Fruit fly (Drosophila melanogaster): ENCODE measurements around the gene CG2100.

Gene CG2100

DNA sequence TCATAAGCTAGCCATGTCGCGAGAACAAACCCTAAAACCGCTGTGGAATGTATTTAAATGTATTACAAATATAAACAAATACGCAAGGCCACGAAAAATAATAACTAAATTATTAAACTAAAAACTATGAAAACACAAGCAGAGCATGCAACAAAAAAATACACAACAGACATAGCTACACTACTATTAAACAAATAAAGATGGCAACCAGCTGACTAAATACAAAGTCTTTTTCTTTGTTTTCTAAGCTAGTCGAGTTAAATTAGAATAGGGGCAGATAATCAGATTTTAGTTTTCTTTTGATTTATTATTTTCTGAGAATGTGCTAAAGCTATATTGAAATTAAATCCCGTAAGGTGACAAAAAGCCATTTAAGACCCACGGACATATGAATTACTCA, 10.5 kb upstream of the CG2100 start (continued):
- no peak for TF ChIP-seq D (optimal IDR thresholded peaks at IDR 0.05)
- TF ChIP-seq D (GFP tag; optimal IDR thresholded peaks at IDR 0.05) = no peak
- no peak for TF ChIP-seq TFAM (GFP tag; optimal IDR thresholded peaks at IDR 0.05)
- no peak for TF ChIP-seq gfzf (GFP tag; optimal IDR thresholded peaks at IDR 0.05)
- TF ChIP-seq sqz (GFP tag; optimal IDR thresholded peaks at IDR 0.05) = no peak
- TF ChIP-seq chinmo (GFP tag; IDR thresholded peaks at IDR 0.05; ENCODE audit: partially characterized antibody) = no peak
- peak; percentile 53 for TF ChIP-seq CG15601 (tag; optimal IDR thresholded peaks at IDR 0.05)
- no peak for TF ChIP-seq sd (tag; optimal IDR thresholded peaks at IDR 0.05)
- TF ChIP-seq CG11085 (GFP tag; IDR thresholded peaks at IDR 0.05) = no peak
- TF ChIP-seq CG13624 (GFP tag; optimal IDR thresholded peaks at IDR 0.05) = no peak
- no peak for TF ChIP-seq ranshi (GFP tag; IDR thresholded peaks at IDR 0.05)
- no peak for TF ChIP-seq Six4 (GFP tag; optimal IDR thresholded peaks at IDR 0.05)
- peak; percentile 39 for TF ChIP-seq CG7987 (GFP tag; optimal IDR thresholded peaks at IDR 0.05)
- TF ChIP-seq ftz-f1 (GFP tag; optimal IDR thresholded peaks at IDR 0.05) = no peak
- TF ChIP-seq Hr78 (GFP tag; optimal IDR thresholded peaks at IDR 0.05) = no peak
- TF ChIP-seq CG9727 (GFP tag; optimal IDR thresholded peaks at IDR 0.05) = no peak
- no peak for TF ChIP-seq CG18619 (GFP tag; optimal IDR thresholded peaks at IDR 0.05)
- TF ChIP-seq fu2 (GFP tag; optimal IDR thresholded peaks at IDR 0.05) = no peak
- no peak for TF ChIP-seq CG10321 (GFP tag; IDR thresholded peaks at IDR 0.05)
- TF ChIP-seq vfl (GFP tag; optimal IDR thresholded peaks at IDR 0.05) = no peak
- no peak for TF ChIP-seq CG2202 (tag; optimal IDR thresholded peaks at IDR 0.05)
- no peak for TF ChIP-seq CG16779 (GFP tag; IDR thresholded peaks at IDR 0.05)
- peak; percentile 17 for TF ChIP-seq wek (GFP tag; optimal IDR thresholded peaks at IDR 0.05)
- no peak for TF ChIP-seq CG3838 (GFP tag; optimal IDR thresholded peaks at IDR 0.05)
- TF ChIP-seq CG14860 (GFP tag; IDR thresholded peaks at IDR 0.05; ENCODE audit: partially characterized antibody) = no peak
- TF ChIP-seq CG11695 (GFP tag; IDR thresholded peaks at IDR 0.05) = no peak
- no peak for TF ChIP-seq CG3726 (GFP tag; IDR thresholded peaks at IDR 0.05)
- no peak for TF ChIP-seq Tbp (GFP tag; optimal IDR thresholded peaks at IDR 0.05)
- TF ChIP-seq Usf (GFP tag; optimal IDR thresholded peaks at IDR 0.05) = no peak
- TF ChIP-seq lab (GFP tag; optimal IDR thresholded peaks at IDR 0.05) = peak; percentile 84
- no peak for TF ChIP-seq btn (GFP tag; optimal IDR thresholded peaks at IDR 0.05)
- no peak for TF ChIP-seq otp (GFP tag; IDR thresholded peaks at IDR 0.05)
- no peak for TF ChIP-seq chn (GFP tag; optimal IDR thresholded peaks at IDR 0.05)
- TF ChIP-seq PHDP (tag; optimal IDR thresholded peaks at IDR 0.05) = peak; percentile 53
- TF ChIP-seq CG11456 (GFP tag; IDR thresholded peaks at IDR 0.05) = no peak
- TF ChIP-seq sima (GFP tag; optimal IDR thresholded peaks at IDR 0.05) = no peak
- TF ChIP-seq Ptx1 (GFP tag; IDR thresholded peaks at IDR 0.05) = no peak
- TF ChIP-seq Neu2 (GFP tag; optimal IDR thresholded peaks at IDR 0.05; ENCODE audit: borderline replicate concordance) = no peak
- TF ChIP-seq hth (optimal IDR thresholded peaks at IDR 0.05) = no peak
- no peak for TF ChIP-seq psq (GFP tag; optimal IDR thresholded peaks at IDR 0.05)
- TF ChIP-seq CG3995 (GFP tag; optimal IDR thresholded peaks at IDR 0.05) = no peak
- TF ChIP-seq ato (GFP tag; IDR thresholded peaks at IDR 0.05; ENCODE audit: partially characterized antibody) = no peak
- TF ChIP-seq HmgZ (tag; optimal IDR thresholded peaks at IDR 0.05) = no peak
- no peak for TF ChIP-seq Abd-B (GFP tag; optimal IDR thresholded peaks at IDR 0.05)
- TF ChIP-seq Scr (GFP tag; IDR thresholded peaks at IDR 0.05; ENCODE audit: partially characterized antibody) = no peak
- TF ChIP-seq ken (GFP tag; IDR thresholded peaks at IDR 0.05) = no peak
- TF ChIP-seq Sox100B (GFP tag; optimal IDR thresholded peaks at IDR 0.05) = no peak
- no peak for TF ChIP-seq Sry-β (GFP tag; optimal IDR thresholded peaks at IDR 0.05)
- TF ChIP-seq Gug (GFP tag; IDR thresholded peaks at IDR 0.05) = no peak
- TF ChIP-seq CG1233 (GFP tag; optimal IDR thresholded peaks at IDR 0.05) = no peak
- no peak for TF ChIP-seq corto (GFP tag; optimal IDR thresholded peaks at IDR 0.05)
- no peak for TF ChIP-seq CG8388 (GFP tag; optimal IDR thresholded peaks at IDR 0.05)

All from whole organism, embryonic.